Fruit fly (Drosophila melanogaster) Kc167 (cell line): ENCODE measurements around the gene CG1213.

ENCODE experiments used
- Myc ChIP-seq: fragments of >200 bp; optimal IDR thresholded peaks from 2 replicates; lab custom pipeline; 2017; ENCODE audit warnings: missing external identifiers
- Sin3A ChIP-seq: fragments of >200 bp; optimal IDR thresholded peaks from 2 replicates; lab custom pipeline; 2018; ENCODE audit warnings: missing external identifiers
- h ChIP-seq: fragments of >200 bp; optimal IDR thresholded peaks from 3 replicates; lab custom pipeline; 2018; ENCODE audit warnings: missing external identifiers
- insv ChIP-seq: fragments of >200 bp; optimal IDR thresholded peaks from 3 replicates; lab custom pipeline; 2018; ENCODE audit warnings: missing external identifiers
- psq ChIP-seq: fragments of >200 bp; optimal IDR thresholded peaks from 2 replicates; lab custom pipeline; 2017; ENCODE audit warnings: missing external identifiers
- ttk ChIP-seq: sonication (Bioruptor generic); optimal IDR thresholded peaks from 2 replicates; lab custom pipeline; 2017; ENCODE audit warnings: missing external identifiers

Gene CG1213

DNA sequence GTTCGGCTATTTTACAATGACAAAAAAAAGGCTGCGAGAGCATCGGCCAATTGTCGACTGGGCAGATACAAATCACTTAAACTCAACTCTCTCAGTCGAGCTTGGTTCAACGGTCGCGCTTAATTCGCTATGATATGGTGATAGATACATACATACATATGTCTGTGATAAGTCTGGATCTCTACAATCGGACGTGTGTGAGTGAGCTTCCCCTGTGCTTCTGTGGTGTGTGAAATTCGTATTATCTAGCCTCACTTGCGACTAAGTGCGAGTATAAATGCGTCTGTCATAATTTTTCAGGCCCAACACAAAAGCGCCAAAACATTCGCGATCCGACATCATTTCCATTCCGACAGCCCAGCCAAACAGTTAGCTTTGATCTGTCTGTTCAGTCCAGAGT, at the start of gene CG1213:
TSS of gene CG1213 (plus strand) at position 301 of the 400 bp plus-strand sequence.
- TF ChIP-seq h = no peak

DNA sequence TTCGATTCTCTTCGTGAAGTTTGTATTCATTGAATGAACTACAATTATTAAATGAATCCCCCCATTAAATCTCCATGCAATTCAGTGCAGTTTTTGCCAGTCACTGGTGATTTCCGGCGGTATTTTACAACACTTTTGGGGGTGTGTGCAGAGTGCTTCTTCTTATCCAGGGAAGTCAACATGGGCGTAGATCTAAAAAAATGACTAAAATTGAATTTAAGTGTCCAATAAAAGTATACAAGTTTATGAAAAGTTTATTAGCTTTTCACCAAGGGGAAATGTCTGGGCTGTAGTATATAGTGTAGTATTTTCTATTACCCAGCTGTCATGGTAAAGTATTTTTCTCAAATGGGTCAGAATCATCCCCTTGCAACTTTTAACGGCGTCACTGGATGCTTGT, 49.5 kb upstream of the CG1213 start, which contains the start of gene Hpf1:
TSS of gene Hpf1 (plus strand) at position 383 of the 400 bp plus-strand sequence.
- no peak for TF ChIP-seq ttk (lab: Kevin White, UChicago)
- no peak for TF ChIP-seq Sin3A (lab: Kevin White, UChicago)
- no peak for TF ChIP-seq insv (lab: Kevin White, UChicago)
- no peak for TF ChIP-seq h
- no peak for TF ChIP-seq psq
- TF ChIP-seq Myc = no peak

DNA sequence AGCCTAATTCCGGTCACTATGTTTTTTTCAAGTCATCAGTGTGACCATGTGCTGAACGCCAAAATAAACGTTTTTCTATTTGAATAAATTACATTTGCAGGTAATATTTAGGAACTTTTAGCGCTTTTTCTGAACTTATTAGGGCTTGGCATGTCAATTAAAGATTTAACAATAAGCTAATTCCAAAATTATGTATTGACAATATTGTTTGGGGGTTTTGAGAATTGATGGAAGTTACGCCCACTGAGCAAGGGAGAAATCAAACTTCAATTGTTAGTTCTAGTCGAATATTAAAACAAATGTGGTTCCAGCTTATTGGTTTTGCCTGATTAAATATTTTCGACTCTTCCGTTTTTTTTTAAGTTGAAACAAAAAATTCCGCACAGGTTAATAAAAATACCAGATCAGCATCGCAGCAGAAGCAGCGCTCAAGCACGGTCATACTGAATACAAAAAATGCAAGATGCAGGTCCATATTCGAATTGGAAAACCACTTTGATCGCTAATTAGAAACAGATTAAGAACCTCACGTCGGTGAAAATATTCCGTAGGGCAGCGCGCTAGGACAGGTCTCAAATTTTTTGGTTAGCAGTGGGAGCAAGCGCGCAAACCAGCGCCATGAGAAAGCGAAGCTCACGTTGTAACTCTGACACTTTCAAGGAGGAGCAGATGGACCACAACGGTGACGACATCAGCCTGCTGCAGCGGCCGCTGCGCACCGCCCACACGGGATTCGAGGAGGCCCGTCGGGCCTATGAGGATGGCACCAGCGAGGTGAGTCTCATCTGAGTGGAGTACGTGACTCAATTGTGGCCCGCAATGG, 46.5 kb upstream of the CG1213 start, which contains the start of the genes PSMG1 and CG10979:
TSS of gene PSMG1 (minus strand) at position 51 of the 823 bp plus-strand sequence.
TSS of gene CG10979 (plus strand) at position 439 of the 823 bp plus-strand sequence.
- no peak for TF ChIP-seq ttk (lab: Kevin White, UChicago)
- no peak for TF ChIP-seq h
- TF ChIP-seq insv (lab: Kevin White, UChicago) = no peak
- no peak for TF ChIP-seq psq
- TF ChIP-seq Sin3A (lab: Kevin White, UChicago) = no peak
- TF ChIP-seq Myc = no peak

DNA sequence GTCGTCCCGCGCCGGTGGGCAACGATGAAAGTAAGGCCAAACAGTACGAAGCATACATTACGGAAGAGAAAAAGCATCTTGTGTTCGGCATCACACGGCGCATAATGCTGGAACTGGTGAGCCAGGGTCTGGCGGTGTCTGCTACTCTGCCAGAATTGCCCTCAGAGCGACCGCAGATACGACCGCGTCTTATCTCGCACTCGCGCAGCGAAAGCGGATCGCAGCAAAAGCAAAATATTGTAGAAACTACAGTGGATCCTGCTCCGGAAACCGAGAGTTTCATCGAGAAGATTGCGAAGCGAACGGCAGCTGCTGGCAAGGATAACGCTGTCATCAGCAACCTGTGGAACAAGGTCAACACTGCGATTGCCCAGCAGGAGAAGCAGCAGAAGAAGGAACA, 43.3 kb upstream of the CG1213 start:
- TF ChIP-seq ttk (lab: Kevin White, UChicago) = no peak
- TF ChIP-seq Myc = no peak

DNA sequence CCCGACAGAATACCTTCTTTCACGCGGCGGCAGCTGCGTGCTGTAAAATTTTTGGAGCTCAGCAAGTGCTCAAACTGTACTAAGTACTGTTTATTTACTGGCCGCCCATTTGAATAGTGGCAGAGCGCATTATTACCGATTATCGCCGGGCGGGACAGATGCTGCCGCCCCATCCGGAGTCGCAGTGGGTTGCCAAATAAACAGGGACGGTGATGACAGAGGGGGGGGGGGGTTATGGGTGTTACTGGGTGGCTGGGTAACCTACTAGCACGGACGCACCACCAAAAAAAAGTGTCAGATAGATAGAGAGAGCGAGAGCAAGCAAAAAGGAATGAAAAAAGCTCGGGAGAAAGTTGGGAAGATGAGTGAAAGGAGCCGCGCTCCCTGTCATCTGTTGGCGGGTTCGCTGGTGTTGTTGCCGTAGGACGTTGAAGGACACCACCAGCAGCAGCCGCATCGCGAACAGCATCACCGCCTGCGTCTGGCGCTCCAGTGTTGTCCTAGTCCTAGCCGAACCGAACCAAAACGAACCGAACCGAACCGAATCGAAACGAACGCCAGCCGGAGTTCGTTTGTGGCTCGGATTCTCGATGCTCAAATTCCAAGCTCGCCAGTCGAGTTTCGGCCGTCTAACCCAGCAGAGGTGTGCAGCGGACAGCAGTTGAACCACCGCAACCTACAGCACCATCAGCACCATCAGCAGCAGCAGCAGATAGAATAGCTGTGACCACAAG, 39.1 kb upstream of the CG1213 start, which contains the start of gene CG11000:
TSS of gene CG11000 (plus strand) at position 626 of the 734 bp plus-strand sequence.
- TF ChIP-seq insv (lab: Kevin White, UChicago) (no peak), Myc (no peak), h (no peak), ttk (lab: Kevin White, UChicago) (no peak), psq (no peak), Sin3A (lab: Kevin White, UChicago) (no peak)

DNA sequence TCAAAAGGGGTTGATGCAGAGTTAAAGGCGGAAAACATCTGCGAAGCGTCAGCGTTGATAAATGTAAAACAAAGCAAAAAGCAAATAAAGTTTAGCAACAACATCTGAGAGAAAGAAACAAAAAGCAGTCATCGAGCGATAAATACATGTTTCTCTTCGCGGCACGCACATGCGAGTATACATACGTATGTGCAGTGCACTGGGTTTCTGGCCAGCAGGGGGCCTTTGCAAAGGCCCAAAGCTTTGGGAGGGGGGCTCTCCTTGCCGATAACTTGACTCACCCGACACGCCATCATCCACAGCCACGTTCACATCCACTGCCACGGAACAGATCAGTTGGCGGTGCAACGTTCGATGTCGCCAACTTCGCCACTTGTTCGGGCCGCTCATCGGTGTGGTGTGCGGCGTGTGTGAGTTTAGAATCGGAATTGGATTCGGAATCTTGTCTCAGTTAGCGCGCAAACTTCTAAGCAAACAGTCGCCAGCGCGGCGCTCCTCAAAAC, 27.8 kb upstream of the CG1213 start, which contains the start of gene CG42675:
TSS of gene CG42675 (plus strand) at position 453 of the 503 bp plus-strand sequence.
- TF ChIP-seq ttk (lab: Kevin White, UChicago) = no peak
- no peak for TF ChIP-seq Sin3A (lab: Kevin White, UChicago)
- no peak for TF ChIP-seq insv (lab: Kevin White, UChicago)
- TF ChIP-seq psq = no peak
- TF ChIP-seq Myc = no peak
- TF ChIP-seq h = no peak

DNA sequence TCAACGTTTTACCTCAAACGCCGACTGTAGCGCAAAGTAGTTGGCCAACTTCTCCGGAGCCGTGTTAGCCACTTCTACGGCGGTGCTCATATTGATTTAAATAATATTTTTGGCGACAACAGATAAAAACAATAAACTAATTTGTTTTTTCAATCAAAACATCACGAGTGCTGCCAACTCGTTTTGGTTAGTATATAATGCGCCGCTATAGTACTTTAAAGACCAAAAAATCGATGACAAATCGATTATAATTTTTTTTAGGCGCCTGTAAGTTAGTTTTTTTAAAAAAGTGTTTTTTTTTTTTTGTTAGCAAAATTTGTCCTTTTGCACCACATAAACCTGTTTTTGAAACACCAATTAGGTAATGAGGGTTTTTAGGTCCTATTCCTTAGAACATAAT, 19.7 kb upstream of the CG1213 start, which contains the start of gene Hpr1:
TSS of gene Hpr1 (minus strand) at position 198 of the 400 bp plus-strand sequence.
- TF ChIP-seq Myc = no peak
- TF ChIP-seq psq = no peak
- no peak for TF ChIP-seq ttk (lab: Kevin White, UChicago)
- TF ChIP-seq Sin3A (lab: Kevin White, UChicago) = no peak
- no peak for TF ChIP-seq insv (lab: Kevin White, UChicago)
- no peak for TF ChIP-seq h

DNA sequence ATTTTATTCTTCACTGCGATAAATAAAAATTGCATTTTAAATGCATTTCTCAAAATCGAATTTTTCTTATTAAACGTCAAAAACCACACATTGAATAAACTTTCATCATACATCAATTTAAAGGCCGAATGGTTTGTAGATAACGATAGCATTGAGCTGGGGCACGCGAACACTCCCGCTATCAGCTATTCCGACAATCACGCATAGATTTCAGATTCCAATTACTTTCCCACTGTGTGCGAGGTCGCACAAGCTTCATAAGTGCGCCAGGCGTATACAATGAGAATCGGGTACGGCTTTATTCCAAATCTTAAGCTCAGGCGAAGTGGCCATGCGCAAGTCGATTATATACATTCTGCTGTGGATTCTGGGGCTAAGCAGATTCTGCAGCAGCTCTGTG, 19.2 kb upstream of the CG1213 start, which contains the start of gene CG46303:
TSS of gene CG46303 (plus strand) at position 223 of the 400 bp plus-strand sequence.
- TF ChIP-seq insv (lab: Kevin White, UChicago) (no peak), psq (no peak), ttk (lab: Kevin White, UChicago) (no peak), Myc (no peak), Sin3A (lab: Kevin White, UChicago) (no peak), h (no peak)

DNA sequence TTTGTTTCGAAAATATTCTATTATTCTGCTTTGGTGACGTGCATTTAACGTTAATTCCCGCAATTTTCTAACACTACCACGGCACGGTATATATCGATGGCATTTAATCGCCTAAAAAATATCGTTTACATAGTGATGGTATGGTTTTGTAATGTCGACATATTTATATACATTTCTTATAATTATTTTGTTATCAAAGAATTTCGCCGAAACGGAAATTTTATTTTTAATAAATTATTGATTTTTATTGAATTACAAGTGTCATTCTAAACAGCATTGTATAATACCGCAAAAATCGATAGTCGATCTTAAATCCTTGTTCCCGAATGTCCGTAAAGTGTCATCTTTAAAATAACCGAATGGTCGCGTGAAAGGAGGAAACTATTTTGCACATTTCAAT, 16.5 kb upstream of the CG1213 start, which contains the start of the genes Sec20 and dgrn:
TSS of gene Sec20 (minus strand) at position 77 of the 400 bp plus-strand sequence.
TSS of gene dgrn (plus strand) at position 160 of the 400 bp plus-strand sequence.
- no peak for TF ChIP-seq insv (lab: Kevin White, UChicago)
- TF ChIP-seq ttk (lab: Kevin White, UChicago) = no peak
- no peak for TF ChIP-seq Sin3A (lab: Kevin White, UChicago)
- no peak for TF ChIP-seq h
- no peak for TF ChIP-seq Myc
- TF ChIP-seq psq = no peak

DNA sequence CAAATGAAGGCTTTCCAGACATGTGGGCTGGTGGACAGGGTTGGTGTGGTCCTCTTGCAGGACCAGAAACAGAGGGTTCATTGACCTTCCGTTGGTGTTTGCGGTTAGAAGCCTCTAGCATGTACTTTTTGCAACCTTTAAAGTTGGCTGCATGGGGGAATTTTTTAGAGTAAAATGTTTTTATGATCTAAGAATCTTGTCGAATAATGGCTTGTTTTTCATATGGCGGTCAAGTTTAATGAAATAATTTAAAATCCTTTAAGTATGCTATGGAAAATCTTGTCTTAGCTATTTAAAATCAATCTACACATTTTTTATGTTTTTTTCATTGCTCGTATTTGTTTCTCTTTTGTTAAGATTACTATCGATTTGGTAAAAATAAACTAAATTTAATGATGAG, 11.2 kb upstream of the CG1213 start, which contains the start of gene glob3:
TSS of gene glob3 (plus strand) at position 301 of the 400 bp plus-strand sequence.
- TF ChIP-seq Sin3A (lab: Kevin White, UChicago) (no peak), ttk (lab: Kevin White, UChicago) (no peak), psq (no peak), insv (lab: Kevin White, UChicago) (no peak), Myc (no peak), h (no peak)

DNA sequence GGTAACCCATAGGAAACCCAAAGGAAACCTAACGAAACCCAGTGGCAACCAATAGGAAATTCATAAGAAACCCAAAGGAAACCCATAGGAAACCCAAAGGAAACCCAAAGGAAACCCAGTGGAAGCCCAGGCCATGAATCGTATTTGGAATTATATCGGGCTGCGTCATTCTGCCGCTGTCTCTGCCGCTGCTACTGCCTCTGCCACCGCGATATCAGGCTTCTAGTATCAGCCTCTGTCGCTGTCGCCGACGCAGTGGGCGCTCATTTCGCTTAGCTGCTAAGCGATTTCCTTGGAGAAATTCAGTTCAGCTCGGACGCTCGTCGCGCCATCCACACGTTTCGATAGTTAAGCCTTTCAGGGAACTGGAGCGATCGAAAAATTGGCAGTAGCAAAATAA, 9.6 kb upstream of the CG1213 start, which contains the start of gene CG1208:
TSS of gene CG1208 (plus strand) at position 301 of the 400 bp plus-strand sequence.
- no peak for TF ChIP-seq insv (lab: Kevin White, UChicago)
- TF ChIP-seq h = no peak
- no peak for TF ChIP-seq psq
- no peak for TF ChIP-seq Sin3A (lab: Kevin White, UChicago)
- TF ChIP-seq Myc = no peak
